Worm (Caenorhabditis elegans): ENCODE results near the gene str-35.

- TF ChIP-seq madf-8 (GFP tag; conservative IDR thresholded peaks at IDR 0.05) (no peak), snpc-1.3 (tag; optimal IDR thresholded peaks at IDR 0.05; ENCODE audit: insufficient read depth) (no peak)
These were observed 41.8 kb upstream of the str-35 start, which contains the start of gene Y47D7A.15 for ce11 chrV:4432783-4433237.

All from whole organism, young adult.